Fruit fly (Drosophila melanogaster): ENCODE results near the gene Dpy-30L2.

The Dpy-30L2 gene

dm6 chr3L:4007256-4007655, 40.3 kb downstream of the Dpy-30L2 start:
- TF ChIP-seq ttk (optimal IDR thresholded peaks at IDR 0.05) = no peak
- no peak for TF ChIP-seq h (optimal IDR thresholded peaks at IDR 0.05)
- TF ChIP-seq Myc (optimal IDR thresholded peaks at IDR 0.05) = no peak

dm6 chr3L:4003316-4003715, 44.2 kb downstream of the Dpy-30L2 start, which contains the start of gene CG14985:
Gene CG14985, plus strand, starts transcription at chr3L:4003474.
- TF ChIP-seq Sin3A (optimal IDR thresholded peaks at IDR 0.05) (no peak), ttk (optimal IDR thresholded peaks at IDR 0.05) (no peak), h (optimal IDR thresholded peaks at IDR 0.05) (no peak), psq (optimal IDR thresholded peaks at IDR 0.05) (no peak), insv (optimal IDR thresholded peaks at IDR 0.05) (no peak), Myc (optimal IDR thresholded peaks at IDR 0.05) (no peak)

dm6 chr3L:4001500-4001899, 46.0 kb downstream of the Dpy-30L2 start:
- TF ChIP-seq h (optimal IDR thresholded peaks at IDR 0.05) (no peak), ttk (optimal IDR thresholded peaks at IDR 0.05) (no peak), Sin3A (optimal IDR thresholded peaks at IDR 0.05) (no peak), insv (optimal IDR thresholded peaks at IDR 0.05) (no peak), Myc (optimal IDR thresholded peaks at IDR 0.05) (no peak), psq (optimal IDR thresholded peaks at IDR 0.05) (no peak)

- no peak for TF ChIP-seq Myc (optimal IDR thresholded peaks at IDR 0.05)
- no peak for TF ChIP-seq psq (optimal IDR thresholded peaks at IDR 0.05)
- no peak for TF ChIP-seq ttk (optimal IDR thresholded peaks at IDR 0.05)
- TF ChIP-seq h (optimal IDR thresholded peaks at IDR 0.05) = no peak
- TF ChIP-seq Sin3A (optimal IDR thresholded peaks at IDR 0.05) = no peak
- no peak for TF ChIP-seq insv (optimal IDR thresholded peaks at IDR 0.05)
Measured at dm6 chr3L:4000711-4001110, 46.8 kb downstream of the Dpy-30L2 start.

Measured in Kc167 (cell line).